Fruit fly (Drosophila melanogaster) whole organism, embryonic: ENCODE measurements around the gene CG3862.
A peak's percentile ranks its signal among the peaks of the same experiment; 100 is the strongest.

ENCODE experiments used
- Antp ChIP-seq: fragments of 200-800 bp; sonication (Bioruptor generic); optimal IDR thresholded peaks from 3 replicates; lab custom pipeline; 2016; ENCODE audit warnings: missing biosample characterization, missing genetic modification characterization
- Atf6 ChIP-seq: fragments of 200-800 bp; sonication (Bioruptor generic); IDR thresholded peaks from 2 replicates; pipeline ENCODE4 v1.3.6; 2022; ENCODE audit warnings: missing biosample characterization, missing genetic modification characterization
- Blimp-1 ChIP-seq: fragments of 200-800 bp; sonication (Bioruptor generic); optimal IDR thresholded peaks from 3 replicates; lab custom pipeline; 2018; ENCODE audit warnings: missing biosample characterization, missing genetic modification characterization, mild to moderate bottlenecking, moderate library complexity, missing genetic modification reagents
- CG10654 ChIP-seq: fragments of 200-800 bp; sonication (Bioruptor generic); optimal IDR thresholded peaks from 2 replicates; lab custom pipeline; 2016; ENCODE audit warnings: missing biosample characterization, missing genetic modification characterization
- CG11696 ChIP-seq: fragments of 200-800 bp; sonication (Bioruptor generic); IDR thresholded peaks from 2 replicates; pipeline ENCODE4 v1.3.6; 2022; ENCODE audit warnings: missing biosample characterization, missing genetic modification characterization
- CG13123 ChIP-seq: fragments of 200-800 bp; sonication (Bioruptor generic); optimal IDR thresholded peaks from 2 replicates; lab custom pipeline; 2016; ENCODE audit warnings: missing biosample characterization, missing genetic modification characterization
- CG13287 ChIP-seq: fragments of 200-800 bp; sonication (Bioruptor generic); IDR thresholded peaks from 2 replicates; pipeline ENCODE4 v1.3.6; 2022; ENCODE audit warnings: missing biosample characterization, missing genetic modification characterization; ENCODE audit not compliant: partially characterized antibody
- CG13296 ChIP-seq: fragments of 200-800 bp; sonication (Bioruptor generic); optimal IDR thresholded peaks from 3 replicates; lab custom pipeline; 2018; ENCODE audit warnings: missing biosample characterization, mild to moderate bottlenecking, missing genetic modification characterization
- CG14014 ChIP-seq: fragments of 200-800 bp; sonication (Bioruptor generic); IDR thresholded peaks from 2 replicates; pipeline ENCODE4 v1.3.6; 2022; ENCODE audit warnings: missing biosample characterization, missing genetic modification characterization
- CG14441 ChIP-seq: fragments of 200-800 bp; sonication (Bioruptor generic); IDR thresholded peaks from 2 replicates; pipeline ENCODE4 v1.3.6; 2022; ENCODE audit warnings: missing biosample characterization, missing genetic modification characterization
- CG15479 ChIP-seq: fragments of 200-800 bp; sonication (Bioruptor generic); optimal IDR thresholded peaks from 3 replicates; lab custom pipeline; 2019; ENCODE audit warnings: missing biosample characterization, mild to moderate bottlenecking, missing genetic modification characterization, moderate library complexity
- CG15601 ChIP-seq: fragments of 200-800 bp; sonication (Bioruptor generic); optimal IDR thresholded peaks from 3 replicates; lab custom pipeline; 2019; ENCODE audit warnings: missing biosample characterization, mild to moderate bottlenecking, missing genetic modification characterization, moderate library complexity
- CG1647 ChIP-seq: fragments of 200-800 bp; sonication (Bioruptor generic); optimal IDR thresholded peaks from 3 replicates; lab custom pipeline; 2016; ENCODE audit warnings: missing biosample characterization, missing genetic modification characterization
- CG16863 ChIP-seq: fragments of 200-800 bp; sonication (Bioruptor generic); optimal IDR thresholded peaks from 3 replicates; lab custom pipeline; 2016; ENCODE audit warnings: missing biosample characterization, missing genetic modification characterization
- CG17359 ChIP-seq: fragments of 200-800 bp; sonication (Bioruptor generic); optimal IDR thresholded peaks from 3 replicates; lab custom pipeline; 2018; ENCODE audit warnings: missing biosample characterization, mild to moderate bottlenecking, missing genetic modification characterization, moderate library complexity
- CG18619 ChIP-seq: fragments of 200-800 bp; sonication (Bioruptor generic); optimal IDR thresholded peaks from 3 replicates; lab custom pipeline; 2017; ENCODE audit warnings: missing biosample characterization, mild to moderate bottlenecking, missing genetic modification characterization
- CG32772 ChIP-seq: fragments of 200-800 bp; sonication (Bioruptor generic); IDR thresholded peaks from 2 replicates; pipeline ENCODE4 v1.3.6; 2022; ENCODE audit warnings: missing biosample characterization, missing genetic modification characterization
- CG4360 ChIP-seq: fragments of 200-800 bp; sonication (Bioruptor generic); IDR thresholded peaks from 2 replicates; pipeline ENCODE4 v1.3.6; 2022; ENCODE audit warnings: missing biosample characterization, missing genetic modification characterization
- CG4730 ChIP-seq: fragments of 200-800 bp; sonication (Bioruptor generic); IDR thresholded peaks from 2 replicates; pipeline ENCODE4 v1.3.6; 2022; ENCODE audit warnings: missing biosample characterization, missing genetic modification characterization
- CG7839 ChIP-seq: fragments of 200-800 bp; sonication (Bioruptor generic); optimal IDR thresholded peaks from 3 replicates; lab custom pipeline; 2018; ENCODE audit warnings: missing biosample characterization, mild to moderate bottlenecking, missing genetic modification characterization, moderate library complexity
- CG8359 ChIP-seq: fragments of 200-800 bp; sonication (Bioruptor generic); optimal IDR thresholded peaks from 2 replicates; lab custom pipeline; 2017; ENCODE audit warnings: missing biosample characterization, mild to moderate bottlenecking, missing genetic modification characterization, borderline replicate concordance
- CG8388 ChIP-seq: fragments of 200-800 bp; sonication (Bioruptor generic); optimal IDR thresholded peaks from 2 replicates; lab custom pipeline; 2019; ENCODE audit warnings: missing biosample characterization, mild to moderate bottlenecking, missing genetic modification characterization, moderate library complexity
- CTCF ChIP-seq: fragments of 200-800 bp; sonication (Bioruptor generic); optimal IDR thresholded peaks from 2 replicates; lab custom pipeline; 2017; ENCODE audit warnings: missing biosample characterization, mild to moderate bottlenecking, missing genetic modification characterization, moderate library complexity
- D19B ChIP-seq: fragments of 200-800 bp; sonication (Bioruptor generic); optimal IDR thresholded peaks from 2 replicates; lab custom pipeline; 2017; ENCODE audit warnings: missing biosample characterization, mild to moderate bottlenecking, missing genetic modification characterization
- E2f2 ChIP-seq: fragments of 200-800 bp; sonication (Bioruptor generic); IDR thresholded peaks from 2 replicates; pipeline ENCODE4 v1.3.6; 2022; ENCODE audit warnings: missing biosample characterization, missing genetic modification characterization
- Ets65A ChIP-seq: fragments of 200-800 bp; sonication (Bioruptor generic); peaks from one replicate; lab custom pipeline; 2016; ENCODE audit warnings: missing biosample characterization, missing genetic modification characterization
- Fer1 ChIP-seq: fragments of 200-800 bp; sonication (Bioruptor generic); optimal IDR thresholded peaks from 2 replicates; lab custom pipeline; 2017; ENCODE audit warnings: missing biosample characterization, mild to moderate bottlenecking, missing genetic modification characterization
- HHEX ChIP-seq: fragments of 200-800 bp; sonication (Bioruptor generic); optimal IDR thresholded peaks from 3 replicates; lab custom pipeline; 2017; ENCODE audit warnings: missing biosample characterization, mild to moderate bottlenecking, missing genetic modification characterization, missing genetic modification reagents
- HLHmδ ChIP-seq: fragments of 200-800 bp; sonication (Bioruptor generic); optimal IDR thresholded peaks from 2 replicates; lab custom pipeline; 2018; ENCODE audit warnings: missing biosample characterization, mild to moderate bottlenecking, missing genetic modification characterization, moderate library complexity
- Hey ChIP-seq: fragments of 200-800 bp; sonication (Bioruptor generic); optimal IDR thresholded peaks from 3 replicates; lab custom pipeline; 2018; ENCODE audit warnings: missing biosample characterization, mild to moderate bottlenecking, missing genetic modification characterization
- Hr3 ChIP-seq: fragments of 200-800 bp; sonication (Bioruptor generic); optimal IDR thresholded peaks from 3 replicates; lab custom pipeline; 2016; ENCODE audit warnings: missing biosample characterization, missing genetic modification characterization
- NC2α ChIP-seq: fragments of 200-800 bp; sonication (Bioruptor generic); optimal IDR thresholded peaks from 2 replicates; lab custom pipeline; 2016; ENCODE audit warnings: missing biosample characterization, missing genetic modification characterization
- NC2β ChIP-seq: fragments of 200-800 bp; sonication (Bioruptor generic); optimal IDR thresholded peaks from 2 replicates; lab custom pipeline; 2016; ENCODE audit warnings: missing biosample characterization, missing genetic modification characterization
- Taf1 ChIP-seq: fragments of 200-800 bp; sonication (Bioruptor generic); IDR thresholded peaks from 2 replicates; pipeline ENCODE4 v1.3.6; 2022; ENCODE audit warnings: missing biosample characterization, missing genetic modification characterization
- Tbp ChIP-seq: fragments of >200 bp; optimal IDR thresholded peaks from 2 replicates; lab custom pipeline; 2018; ENCODE audit warnings: missing biosample characterization, missing genetic modification characterization
- Vsx1 ChIP-seq: fragments of 200-800 bp; sonication (Bioruptor generic); optimal IDR thresholded peaks from 2 replicates; lab custom pipeline; 2017; ENCODE audit warnings: missing biosample characterization, mild to moderate bottlenecking, missing genetic modification characterization, missing genetic modification reagents
- aop ChIP-seq: fragments of 200-800 bp; sonication (Bioruptor generic); IDR thresholded peaks from 2 replicates; pipeline ENCODE4 v1.3.6; 2022; ENCODE audit warnings: missing biosample characterization, missing genetic modification characterization
- bowl ChIP-seq: fragments of 200-800 bp; sonication (Bioruptor generic); IDR thresholded peaks from 2 replicates; pipeline ENCODE4 v1.3.6; 2022; ENCODE audit warnings: missing biosample characterization, missing genetic modification characterization
- exex ChIP-seq: fragments of 200-800 bp; sonication (Bioruptor generic); optimal IDR thresholded peaks from 4 replicates; lab custom pipeline; 2018; ENCODE audit warnings: missing biosample characterization, mild to moderate bottlenecking, missing genetic modification characterization, moderate library complexity
- fd64A ChIP-seq: fragments of 200-800 bp; sonication (Bioruptor generic); optimal IDR thresholded peaks from 3 replicates; lab custom pipeline; 2018; ENCODE audit warnings: missing biosample characterization, mild to moderate bottlenecking, missing genetic modification characterization
- grau ChIP-seq: fragments of 200-800 bp; optimal IDR thresholded peaks from 3 replicates; lab custom pipeline; 2019; ENCODE audit warnings: missing biosample characterization, mild to moderate bottlenecking, missing genetic modification characterization, moderate library complexity
- kay ChIP-seq: fragments of 200-800 bp; sonication (Bioruptor generic); optimal IDR thresholded peaks from 2 replicates; lab custom pipeline; 2016; ENCODE audit warnings: missing biosample characterization, missing genetic modification characterization
- lmd ChIP-seq: fragments of 200-800 bp; sonication (Bioruptor generic); IDR thresholded peaks from 2 replicates; pipeline ENCODE4 v1.3.6; 2022; ENCODE audit warnings: missing biosample characterization, missing genetic modification characterization
- lola ChIP-seq, 3 experiments: fragments of >200 bp in 2 of 3; fragments of 200-800 bp in 1 of 3; sonication (Bioruptor generic) in 1 of 3; optimal IDR thresholded peaks; 2 replicates each; lab custom pipeline; 2017 to 2019; ENCODE audit warnings: missing biosample characterization in 3 of 3, missing genetic modification characterization in 3 of 3, mild to moderate bottlenecking in 1 of 3, moderate library complexity in 1 of 3
- lov ChIP-seq, 2 experiments: fragments of 200-800 bp in 1 of 2; fragments of >200 bp in 1 of 2; sonication (Bioruptor generic) in 1 of 2; IDR thresholded peaks in 1 of 2; optimal IDR thresholded peaks in 1 of 2; 2 replicates in 1 of 2; 3 replicates in 1 of 2; pipeline versions ENCODE4 v1.3.6 to Lab custom; 2017 to 2022; ENCODE audit warnings: missing biosample characterization in 1 of 2, missing genetic modification characterization in 1 of 2
- maf-S ChIP-seq: fragments of 200-800 bp; sonication (Bioruptor generic); optimal IDR thresholded peaks from 2 replicates; lab custom pipeline; 2016; ENCODE audit warnings: missing biosample characterization, missing genetic modification characterization
- mam ChIP-seq: fragments of 200-800 bp; sonication (Bioruptor generic); optimal IDR thresholded peaks from 3 replicates; lab custom pipeline; 2016; ENCODE audit warnings: missing biosample characterization, missing genetic modification characterization
- pho ChIP-seq: fragments of 200-800 bp; sonication (Bioruptor generic); optimal IDR thresholded peaks from 2 replicates; lab custom pipeline; 2016; ENCODE audit warnings: missing biosample characterization, missing genetic modification characterization
- pita ChIP-seq: fragments of 200-800 bp; sonication (Bioruptor generic); optimal IDR thresholded peaks from 2 replicates; lab custom pipeline; 2017; ENCODE audit warnings: missing biosample characterization, mild to moderate bottlenecking, missing genetic modification characterization
- sr ChIP-seq: fragments of 200-800 bp; sonication (Bioruptor generic); IDR thresholded peaks from 3 replicates; pipeline ENCODE4 v1.3.6; 2022; ENCODE audit warnings: missing biosample characterization, missing genetic modification characterization
- tap ChIP-seq: fragments of 200-800 bp; optimal IDR thresholded peaks from 3 replicates; lab custom pipeline; 2019; ENCODE audit warnings: missing biosample characterization, mild to moderate bottlenecking, missing genetic modification characterization, moderate library complexity
- toy ChIP-seq: fragments of 200-800 bp; sonication (Bioruptor generic); IDR thresholded peaks from 2 replicates; pipeline ENCODE4 v1.3.6; 2022; ENCODE audit warnings: missing biosample characterization, missing genetic modification characterization
- wdn ChIP-seq: fragments of 200-800 bp; sonication (Bioruptor generic); IDR thresholded peaks from 2 replicates; pipeline ENCODE4 v1.3.6; 2022; ENCODE audit warnings: missing biosample characterization, missing genetic modification characterization
- yki ChIP-seq: fragments of >200 bp; optimal IDR thresholded peaks from 3 replicates; lab custom pipeline; 2018

Gene CG3862

DNA sequence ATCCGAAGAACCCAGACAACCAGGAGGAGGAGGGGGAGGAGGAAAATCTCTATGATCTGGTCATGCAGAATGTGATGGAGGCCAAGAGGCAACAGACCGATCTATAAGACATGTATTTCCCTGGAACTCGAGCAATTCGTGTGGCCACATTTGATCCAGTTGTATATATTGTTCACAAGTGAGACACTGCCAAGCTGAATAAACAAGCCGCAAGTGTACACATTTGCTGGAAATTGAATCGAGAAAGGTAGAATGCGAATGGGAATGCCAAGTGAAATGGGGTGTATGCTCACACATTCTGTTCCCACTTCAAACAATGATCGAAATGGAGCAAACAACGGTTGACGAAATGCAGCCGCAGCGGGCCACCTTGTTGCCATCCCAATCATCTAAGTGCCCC lies 30.3 kb upstream of the CG3862 start (continued):
- TF ChIP-seq CG18619 (GFP tag; lab: Kevin White, UChicago) (no peak), CG11696 (GFP tag; lab: Robert Waterston, UW) (peak; percentile 21; the same call in 1 of the 2 replicates), CG15479 (GFP tag; lab: Kevin White, UChicago) (no peak), CG8388 (no peak), Antp (GFP tag; lab: Kevin White, UChicago) (no peak), mam (GFP tag; lab: Kevin White, UChicago) (no peak), sr (GFP tag; lab: Robert Waterston, UW) (no peak), pita (GFP tag; lab: Kevin White, UChicago) (no peak), aop (GFP tag; lab: Robert Waterston, UW) (no peak), Blimp-1 (no peak), CG32772 (GFP tag; lab: Robert Waterston, UW) (no peak), Ets65A (GFP tag; lab: Kevin White, UChicago) (no peak), NC2α (GFP tag; lab: Kevin White, UChicago) (no peak), CG10654 (no peak), CG7839 (tag; lab: Kevin White, UChicago) (no peak), Hr3 (GFP tag; lab: Kevin White, UChicago) (no peak), CG17359 (tag; lab: Kevin White, UChicago) (peak; percentile 19), yki (lab: Kevin White, UChicago) (no peak), NC2β (GFP tag; lab: Kevin White, UChicago) (no peak), maf-S (GFP tag; lab: Kevin White, UChicago) (no peak), lola (GFP tag; optimal IDR thresholded peaks at IDR 0.05; lab: Kevin White, UChicago) (no peak), CG16863 (no peak), tap (tag; lab: Kevin White, UChicago) (no peak), CG13287 (GFP tag; lab: Robert Waterston, UW) (no peak), grau (tag; lab: Kevin White, UChicago) (no peak), D19B (no peak), Vsx1 (GFP tag; lab: Kevin White, UChicago) (no peak), Hey (no peak), lmd (no peak), exex (tag; lab: Kevin White, UChicago) (no peak), wdn (no peak), Fer1 (GFP tag; lab: Kevin White, UChicago) (peak; percentile 46), bowl (GFP tag; lab: Robert Waterston, UW) (no peak), CG4730 (GFP tag; lab: Robert Waterston, UW) (no peak), CTCF (no peak), pho (GFP tag; lab: Kevin White, UChicago) (no peak), fd64A (peak; percentile 60), CG1647 (GFP tag; lab: Kevin White, UChicago) (no peak), CG14441 (no peak), CG14014 (GFP tag; lab: Robert Waterston, UW) (0 out of 2 replicates have a peak, but pooled peaks have one; percentile 19)
- TF ChIP-seq, all 482 proteins: peak for 71

DNA sequence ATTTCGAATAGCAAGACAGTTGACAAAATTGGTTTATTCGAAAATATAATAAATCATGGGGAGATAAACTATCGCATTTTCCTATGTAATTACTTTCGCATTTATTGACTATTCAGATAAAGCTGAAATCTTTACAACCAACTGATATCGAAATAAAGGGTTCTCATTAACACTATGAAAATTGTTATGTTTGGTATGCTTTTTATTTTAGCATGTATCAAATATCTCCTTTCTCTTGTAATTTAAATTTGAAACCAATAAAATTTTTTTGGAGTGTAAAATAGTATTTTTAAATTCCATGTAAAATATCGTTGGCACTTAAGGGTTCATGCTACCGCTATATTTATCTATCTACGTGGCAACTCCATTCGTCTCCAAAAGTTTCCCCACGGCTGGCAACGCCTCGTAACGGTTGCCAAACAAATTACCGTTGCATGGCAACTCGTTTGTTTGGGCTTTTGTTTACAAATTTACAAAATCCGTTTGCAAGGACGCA lies 29.4 kb upstream of the CG3862 start, which contains the start of gene CG13949:
Gene CG13949, plus strand, starts transcription at position 286 of the 496 bp plus-strand sequence.
- TF ChIP-seq CG13296, result peak; percentile 40
- TF ChIP-seq Atf6 (GFP tag; lab: Robert Waterston, UW), result peak; percentile 67; the same call in 1 of the 2 replicates
- TF ChIP-seq CG4360, result 0 out of 2 replicates have a peak, but pooled peaks have one; percentile 18
- no peak for TF ChIP-seq HLHmδ
- peak; percentile 52 for TF ChIP-seq CG15601 (tag; lab: Kevin White, UChicago)
- TF ChIP-seq CG13123, result no peak
- no peak for TF ChIP-seq CG8359 (GFP tag; lab: Kevin White, UChicago)
- TF ChIP-seq lov (optimal IDR thresholded peaks at IDR 0.05; lab: Kevin White, UChicago), result no peak
- no peak for TF ChIP-seq lov (GFP tag; IDR thresholded peaks at IDR 0.05; lab: Robert Waterston, UW)
- TF ChIP-seq kay (GFP tag; lab: Kevin White, UChicago), result peak; percentile 39
- TF ChIP-seq HHEX (GFP tag; lab: Kevin White, UChicago), result peak; percentile 10
- no peak for TF ChIP-seq Tbp
- TF ChIP-seq toy (GFP tag; lab: Robert Waterston, UW), result peak; percentile 20; the same call in 1 of the 2 replicates
- peak; percentile 45 for TF ChIP-seq Taf1 (GFP tag; lab: Robert Waterston, UW)
- peak; percentile 64 for TF ChIP-seq E2f2
